Worm (Caenorhabditis elegans): ENCODE data around the gene col-122.

DNA sequence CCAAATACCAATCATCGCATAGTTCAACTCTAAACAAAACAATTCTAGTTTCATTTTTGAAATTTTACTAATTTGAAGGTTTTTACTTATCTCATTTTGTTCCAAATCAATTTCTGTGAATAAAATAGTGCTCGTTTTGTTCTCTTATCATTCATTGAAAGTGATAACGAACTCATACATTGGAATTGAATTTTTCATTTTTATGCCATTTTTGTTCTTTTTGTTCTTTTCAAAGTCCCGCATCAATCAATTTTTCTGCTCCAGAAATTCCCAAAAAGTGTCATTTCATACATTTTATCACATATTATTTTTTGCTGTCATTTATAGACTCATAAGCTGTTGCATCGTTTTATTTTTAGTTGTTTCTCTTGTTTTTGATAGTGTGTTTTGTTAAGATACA, 25.7 kb upstream of the col-122 start:
- TF ChIP-seq nhr-11 (tag; optimal IDR thresholded peaks at IDR 0.05) (no peak), nhr-47 (tag; optimal IDR thresholded peaks at IDR 0.05) (no peak), egl-13 (tag; optimal IDR thresholded peaks at IDR 0.05) (no peak), skn-1 (tag; optimal IDR thresholded peaks at IDR 0.05) (no peak), tbx-2 (tag; optimal IDR thresholded peaks at IDR 0.05) (no peak), ztf-11 (tag; optimal IDR thresholded peaks at IDR 0.05) (no peak), nhr-90 (tag; optimal IDR thresholded peaks at IDR 0.05; ENCODE audit: poor library complexity) (no peak), nhr-76 (tag; optimal IDR thresholded peaks at IDR 0.05) (no peak), lsy-2 (tag; optimal IDR thresholded peaks at IDR 0.05) (no peak), lin-13 (GFP tag; optimal IDR thresholded peaks at IDR 0.05) (no peak), zip-4 (GFP tag; optimal IDR thresholded peaks at IDR 0.05) (no peak), grh-1 (GFP tag; IDR thresholded peaks at IDR 0.05) (no peak), blmp-1 (tag; optimal IDR thresholded peaks at IDR 0.05) (no peak), unc-30 (tag; optimal IDR thresholded peaks at IDR 0.05) (no peak)

Measured in whole organism, L1 larva.